Worm (Caenorhabditis elegans) whole organism, L4 larva: ENCODE data around the gene F53F8.7.

Source experiments
- ZK546.5 ChIP-seq, 2 experiments: sonication (generic microtip); optimal IDR thresholded peaks; 2 replicates each; lab custom pipeline; 2017; ENCODE audit warnings: missing biosample characterization in 2 of 2, missing genetic modification characterization in 2 of 2
- aha-1 ChIP-seq: fragments of 150-350 bp; peaks from one replicate; lab custom pipeline; 2014; ENCODE audit warnings: missing biosample characterization, missing genetic modification characterization
- aly-2 ChIP-seq: sonication (generic microtip); optimal IDR thresholded peaks from 2 replicates; lab custom pipeline; 2018; ENCODE audit warnings: missing biosample characterization, missing genetic modification characterization
- ceh-44 ChIP-seq: fragments of 200-800 bp; sonication (Bioruptor generic); IDR thresholded peaks from 2 replicates; pipeline ENCODE4 v1.3.6; 2022; ENCODE audit warnings: missing genetic modification reagents, missing genetic modification characterization, missing compliant biosample characterization
- ceh-82 ChIP-seq: sonication (generic microtip); optimal IDR thresholded peaks from 2 replicates; lab custom pipeline; 2017; ENCODE audit warnings: missing biosample characterization, missing genetic modification characterization
- dve-1 ChIP-seq: sonication (generic microtip); optimal IDR thresholded peaks from 2 replicates; lab custom pipeline; 2017; ENCODE audit warnings: antibody characterized with exemption, mild to moderate bottlenecking, missing genetic modification characterization, missing compliant biosample characterization; ENCODE audit not compliant: insufficient read depth
- jun-1 ChIP-seq: fragments of 150-350 bp; optimal IDR thresholded peaks from 2 replicates; lab custom pipeline; 2014; ENCODE audit warnings: missing biosample characterization, missing genetic modification reagents, missing genetic modification characterization
- nhr-11 ChIP-seq: fragments of 150-350 bp; optimal IDR thresholded peaks from 2 replicates; lab custom pipeline; 2014; ENCODE audit warnings: missing biosample characterization, missing genetic modification characterization
- nhr-28 ChIP-seq: fragments of 150-350 bp; optimal IDR thresholded peaks from 2 replicates; lab custom pipeline; 2014; ENCODE audit warnings: missing biosample characterization, missing genetic modification characterization
- unc-39 ChIP-seq: sonication (generic microtip); optimal IDR thresholded peaks from 2 replicates; lab custom pipeline; 2017; ENCODE audit warnings: missing biosample characterization, missing genetic modification characterization
- zag-1 ChIP-seq: fragments of 150-350 bp; optimal IDR thresholded peaks from 2 replicates; lab custom pipeline; 2014; ENCODE audit warnings: missing biosample characterization, missing genetic modification characterization
- ztf-7 ChIP-seq: fragments of 150-350 bp; optimal IDR thresholded peaks from 2 replicates; lab custom pipeline; 2014; ENCODE audit warnings: missing biosample characterization, missing genetic modification characterization

- TF ChIP-seq ZK546.5 (tag; optimal IDR thresholded peaks at IDR 0.05; lab: Kevin White, UChicago) (no peak), ceh-44 (GFP tag; lab: Robert Waterston, UW) (peak; percentile 89), ceh-82 (tag; lab: Kevin White, UChicago) (no peak), jun-1 (tag; lab: Kevin White, UChicago) (peak; percentile 19), zag-1 (tag; lab: Kevin White, UChicago) (no peak), unc-39 (tag; lab: Kevin White, UChicago) (no peak), nhr-28 (tag; lab: Kevin White, UChicago) (peak; percentile 29), nhr-11 (tag; lab: Kevin White, UChicago) (no peak), dve-1 (peak; percentile 33), aha-1 (no peak), ztf-7 (tag; lab: Kevin White, UChicago) (no peak), aly-2 (tag; lab: Kevin White, UChicago) (no peak)
These were observed 4.2 kb downstream of the F53F8.7 start for ce11 chrV:20693968-20694367.
